Fruit fly (Drosophila melanogaster): ENCODE measurements around the gene CG46439.

Gene CG46439

DNA sequence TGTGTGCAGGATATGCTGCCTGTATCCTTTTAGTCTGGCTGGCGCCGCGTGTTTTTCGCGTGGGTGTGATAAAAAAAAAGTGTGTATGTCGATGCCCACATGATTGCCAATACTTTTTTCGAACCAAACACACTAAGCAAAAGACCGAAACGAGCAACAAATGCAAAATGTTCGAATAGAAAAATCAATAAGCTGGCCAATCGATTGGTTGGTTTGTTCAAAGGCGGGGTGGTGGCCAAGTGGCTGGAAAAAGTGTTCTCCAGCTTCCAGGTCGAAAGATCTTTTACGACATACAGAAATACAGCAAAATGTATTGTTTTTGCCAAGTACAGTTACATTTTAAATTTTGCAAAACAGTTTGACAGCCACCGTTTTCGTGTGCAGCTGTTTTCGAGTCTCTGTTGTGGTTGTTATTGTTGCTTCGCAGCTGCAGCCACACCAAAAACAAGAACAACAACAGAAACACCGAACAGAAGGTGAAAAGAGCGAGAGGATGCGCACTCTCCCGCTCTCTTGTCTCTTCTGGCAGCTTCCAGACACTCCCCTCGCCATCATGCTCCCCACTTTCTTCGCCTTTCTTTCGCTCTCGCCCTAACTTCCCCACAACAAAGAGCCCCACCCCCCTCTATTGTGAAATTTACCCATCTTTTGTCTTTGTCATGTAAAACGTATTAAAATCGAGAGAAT is 27.7 kb upstream of the CG46439 start:
- TF ChIP-seq psq (optimal IDR thresholded peaks at IDR 0.05) (no peak), usp (GFP tag; optimal IDR thresholded peaks at IDR 0.05) (no peak), Dll (optimal IDR thresholded peaks at IDR 0.05) (peak; percentile 90)

DNA sequence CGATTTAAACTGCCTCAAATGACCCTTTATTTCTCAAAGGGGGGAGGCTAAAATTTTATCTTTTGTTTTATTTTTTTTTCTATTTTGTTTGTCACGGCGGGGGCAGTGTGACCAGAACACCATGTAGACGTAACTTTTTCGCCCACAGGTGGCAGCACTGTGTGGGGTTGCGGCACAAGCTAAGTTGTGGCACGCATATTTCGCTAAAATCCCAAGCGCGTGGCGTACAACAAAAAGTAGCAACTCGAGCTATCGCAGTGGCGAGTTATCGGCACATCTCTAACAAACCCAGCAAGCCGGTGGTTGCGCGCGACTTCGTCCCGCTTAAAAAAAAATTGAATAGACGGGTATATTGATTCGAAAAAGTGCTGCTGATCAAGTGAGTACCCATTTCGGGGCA is 27.0 kb upstream of the CG46439 start, which contains the start of the genes Ufd1 and NaPi-III:
Gene Ufd1, minus strand, starts transcription at position 129 of the 400 bp plus-strand sequence.
Gene NaPi-III, plus strand, starts transcription at position 261 of the 400 bp plus-strand sequence.
- TF ChIP-seq EcR (GFP tag; optimal IDR thresholded peaks at IDR 0.05) = no peak
- TF ChIP-seq CG8478 (optimal IDR thresholded peaks at IDR 0.05) = no peak
- TF ChIP-seq usp (GFP tag; optimal IDR thresholded peaks at IDR 0.05) = no peak
- no peak for TF ChIP-seq pan (optimal IDR thresholded peaks at IDR 0.05)
- TF ChIP-seq psq (optimal IDR thresholded peaks at IDR 0.05) = no peak
- TF ChIP-seq Dll (optimal IDR thresholded peaks at IDR 0.05) = no peak

DNA sequence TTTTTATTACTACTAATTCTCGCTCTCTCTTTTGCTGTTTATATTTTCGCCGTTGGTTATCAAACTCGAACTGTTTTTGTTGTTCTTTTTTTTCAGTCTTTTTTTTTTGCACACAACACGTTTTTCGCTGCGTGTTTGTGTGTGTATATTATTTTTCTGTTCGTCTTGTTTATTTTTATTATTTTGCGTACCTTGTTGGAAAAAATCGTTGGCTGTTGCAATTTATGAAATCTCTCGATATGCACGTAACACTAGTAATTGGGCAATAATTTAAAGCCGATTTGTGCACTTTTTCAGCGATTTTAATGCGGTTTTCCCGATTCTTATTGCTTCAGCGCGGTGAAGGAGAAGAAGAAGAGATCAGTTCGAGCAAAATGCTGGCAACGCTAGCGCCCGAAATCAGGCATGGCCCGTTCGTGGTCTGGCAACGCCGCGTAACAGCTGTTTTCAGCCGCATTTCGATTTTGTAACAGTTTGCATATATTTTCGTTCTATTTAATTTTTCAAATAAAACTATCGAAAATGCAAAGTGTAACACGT is 24.4 kb upstream of the CG46439 start, which contains the start of the genes FoxK and mRpL2:
Gene FoxK, minus strand, starts transcription at position 365 of the 540 bp plus-strand sequence.
Gene mRpL2, plus strand, starts transcription at position 429 of the 540 bp plus-strand sequence.
- TF ChIP-seq Dll (optimal IDR thresholded peaks at IDR 0.05) = no peak
- TF ChIP-seq pan (optimal IDR thresholded peaks at IDR 0.05) = no peak
- no peak for TF ChIP-seq psq (optimal IDR thresholded peaks at IDR 0.05)
- no peak for TF ChIP-seq usp (GFP tag; optimal IDR thresholded peaks at IDR 0.05)
- TF ChIP-seq CG8478 (optimal IDR thresholded peaks at IDR 0.05) = no peak
- no peak for TF ChIP-seq EcR (GFP tag; optimal IDR thresholded peaks at IDR 0.05)

DNA sequence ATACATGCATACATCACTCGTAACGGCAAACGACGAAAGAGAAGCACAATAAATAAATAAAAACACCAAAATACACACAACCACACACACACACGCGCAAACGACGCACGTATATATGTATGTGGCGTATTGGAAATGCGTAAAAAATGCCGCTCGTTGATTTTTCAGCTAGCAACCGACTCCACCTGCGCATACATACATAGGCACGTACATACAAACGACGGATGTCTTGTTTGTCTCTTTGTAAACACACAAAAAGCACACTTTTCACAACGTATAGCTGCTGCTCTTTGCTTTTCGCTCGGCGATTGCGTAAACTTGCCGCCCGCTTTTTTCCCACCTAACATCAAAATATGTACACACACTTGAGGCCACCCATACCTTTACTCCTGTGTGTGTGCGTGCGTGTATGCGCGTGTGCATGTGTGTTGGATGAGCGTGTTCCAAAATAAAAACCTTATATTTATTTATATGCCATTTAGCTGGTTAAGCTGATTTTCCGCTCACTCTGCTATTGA is 23.9 kb upstream of the CG46439 start:
- no peak for TF ChIP-seq pan (optimal IDR thresholded peaks at IDR 0.05)
- TF ChIP-seq Dll (optimal IDR thresholded peaks at IDR 0.05) = no peak
- no peak for TF ChIP-seq EcR (GFP tag; optimal IDR thresholded peaks at IDR 0.05)
- no peak for TF ChIP-seq psq (optimal IDR thresholded peaks at IDR 0.05)
- TF ChIP-seq usp (GFP tag; optimal IDR thresholded peaks at IDR 0.05) = no peak
- TF ChIP-seq CG8478 (optimal IDR thresholded peaks at IDR 0.05) = no peak

DNA sequence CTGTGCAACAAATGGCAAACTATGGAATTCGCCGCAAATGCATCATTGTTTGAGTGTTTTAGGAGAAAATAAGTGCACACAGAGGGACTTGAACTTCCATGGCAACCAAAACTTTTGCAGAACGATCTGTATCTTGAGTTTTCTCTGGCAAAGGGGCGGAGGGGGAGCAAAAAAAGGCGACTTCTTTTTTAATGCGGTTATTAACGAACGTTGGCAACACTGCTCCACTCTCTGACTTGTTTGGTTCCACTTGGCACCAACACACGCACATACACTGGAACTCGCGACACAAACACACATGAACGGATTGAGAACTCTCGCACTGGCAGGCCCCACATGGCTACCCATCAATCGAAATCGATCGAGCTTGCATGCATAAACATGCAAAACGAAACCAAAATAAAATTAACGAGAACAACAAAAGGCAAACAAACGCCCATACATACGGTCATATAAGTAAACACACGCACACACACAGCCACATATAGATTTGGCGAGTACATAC is 23.4 kb upstream of the CG46439 start:
- TF ChIP-seq CG8478 (optimal IDR thresholded peaks at IDR 0.05) (no peak), usp (GFP tag; optimal IDR thresholded peaks at IDR 0.05) (no peak), EcR (GFP tag; optimal IDR thresholded peaks at IDR 0.05) (no peak), Dll (optimal IDR thresholded peaks at IDR 0.05) (no peak), pan (optimal IDR thresholded peaks at IDR 0.05) (no peak), psq (optimal IDR thresholded peaks at IDR 0.05) (no peak)

DNA sequence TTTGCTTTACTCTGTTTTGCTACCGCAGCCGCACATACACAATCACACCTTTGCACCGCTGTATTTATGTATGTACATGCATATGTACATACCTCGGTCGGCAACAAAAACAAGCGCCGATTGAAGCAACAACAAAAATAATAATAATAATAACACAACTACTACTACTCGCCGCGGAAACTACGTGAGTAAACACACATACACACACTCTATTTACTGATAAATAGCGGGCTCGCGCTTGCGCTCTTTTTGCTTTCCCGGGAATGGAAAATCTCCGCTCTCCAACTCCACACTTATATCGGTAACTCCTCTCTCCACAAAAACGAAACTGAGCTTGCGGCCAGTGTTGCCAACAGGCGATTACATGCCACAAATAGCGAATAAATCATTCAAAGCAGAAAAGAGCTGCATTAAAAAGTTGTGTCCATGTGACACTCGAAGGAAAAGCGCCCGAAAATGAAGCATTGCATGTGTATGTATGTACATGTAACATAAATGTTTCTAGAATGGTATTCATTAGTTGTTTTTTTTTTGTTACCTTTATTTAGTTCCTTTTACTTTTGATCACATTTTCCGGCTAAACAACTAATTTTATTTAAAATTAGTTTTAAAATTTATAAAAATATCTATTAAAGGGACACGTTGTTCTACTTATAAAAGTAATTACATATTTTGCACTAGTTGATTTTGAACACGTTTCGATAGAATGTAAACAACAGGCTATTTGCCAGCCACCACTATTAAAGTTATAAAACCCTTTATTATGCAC is 22.8 kb upstream of the CG46439 start:
- TF ChIP-seq Dll (optimal IDR thresholded peaks at IDR 0.05) (peak; percentile 22), pan (optimal IDR thresholded peaks at IDR 0.05) (no peak)

DNA sequence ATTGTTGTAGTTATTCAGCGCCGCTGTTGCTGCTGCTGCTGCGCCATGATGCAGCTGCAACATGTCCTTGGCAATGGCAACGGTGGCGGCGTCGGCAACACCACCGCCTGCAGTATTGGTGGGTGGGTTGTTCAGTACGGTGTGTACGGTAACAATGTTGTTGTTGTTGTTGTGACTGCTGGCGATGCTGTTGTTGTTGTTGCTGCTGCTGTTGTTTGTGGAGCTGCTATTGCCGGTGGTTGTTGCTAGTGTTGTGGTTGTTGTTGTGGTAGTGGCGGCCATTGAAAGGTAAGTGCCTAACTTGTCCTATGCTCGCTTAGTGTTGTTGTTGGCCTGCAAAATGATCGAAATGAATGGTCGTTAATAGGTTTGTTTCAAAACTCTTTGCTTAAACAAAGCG is 21.7 kb upstream of the CG46439 start:
- no peak for TF ChIP-seq EcR (GFP tag; optimal IDR thresholded peaks at IDR 0.05)
- no peak for TF ChIP-seq CG8478 (optimal IDR thresholded peaks at IDR 0.05)
- no peak for TF ChIP-seq Dll (optimal IDR thresholded peaks at IDR 0.05)
- TF ChIP-seq pan (optimal IDR thresholded peaks at IDR 0.05) = no peak

DNA sequence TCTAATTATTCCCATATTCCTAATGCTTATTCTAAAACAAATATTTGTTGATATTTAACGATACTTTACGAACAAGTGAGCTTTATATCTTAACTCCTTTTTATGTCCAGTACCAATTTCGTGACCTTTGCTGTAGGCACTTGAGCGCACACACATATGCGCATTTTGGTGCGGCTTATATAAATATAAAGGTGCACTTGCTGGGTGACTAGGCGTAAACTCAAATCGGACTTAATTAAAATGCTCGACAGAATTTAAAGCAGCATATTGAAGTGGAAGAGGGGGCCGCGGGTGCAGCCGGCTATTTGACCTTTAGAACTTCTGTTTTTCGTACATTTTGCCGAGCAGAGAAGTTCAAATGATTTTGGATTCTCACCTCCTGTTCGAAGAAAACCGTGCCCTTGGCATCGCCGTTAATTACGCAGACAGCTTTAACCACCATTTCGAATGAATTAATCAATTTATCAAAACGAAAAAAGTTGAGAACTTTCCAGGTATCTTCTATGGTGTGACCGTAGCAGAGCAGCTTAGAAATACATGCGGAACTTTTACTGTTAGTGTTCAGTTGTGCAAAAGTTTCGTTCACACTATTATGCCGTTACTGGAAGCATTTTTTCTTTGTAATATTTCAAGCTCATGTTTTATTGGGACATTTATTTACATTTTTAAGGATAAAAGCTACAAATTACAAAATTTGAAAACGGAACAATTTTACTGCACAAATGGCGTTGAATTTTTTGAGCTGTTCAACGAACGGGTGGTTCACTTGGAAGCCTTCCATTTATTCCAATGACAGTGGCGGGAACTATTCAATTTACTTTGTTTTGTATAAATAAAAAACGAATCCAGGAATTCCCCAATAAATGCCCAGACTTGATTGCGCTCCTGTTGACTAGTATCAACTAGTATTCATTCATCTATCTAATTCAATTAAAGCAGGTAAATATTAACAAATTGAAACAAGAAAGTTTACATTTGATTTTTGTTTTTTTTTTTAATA is 17.5 kb upstream of the CG46439 start, which contains the start of gene Sod1:
Gene Sod1, minus strand, starts transcription at position 543 of the 1,000 bp plus-strand sequence.
- TF ChIP-seq Dll (optimal IDR thresholded peaks at IDR 0.05) = no peak

DNA sequence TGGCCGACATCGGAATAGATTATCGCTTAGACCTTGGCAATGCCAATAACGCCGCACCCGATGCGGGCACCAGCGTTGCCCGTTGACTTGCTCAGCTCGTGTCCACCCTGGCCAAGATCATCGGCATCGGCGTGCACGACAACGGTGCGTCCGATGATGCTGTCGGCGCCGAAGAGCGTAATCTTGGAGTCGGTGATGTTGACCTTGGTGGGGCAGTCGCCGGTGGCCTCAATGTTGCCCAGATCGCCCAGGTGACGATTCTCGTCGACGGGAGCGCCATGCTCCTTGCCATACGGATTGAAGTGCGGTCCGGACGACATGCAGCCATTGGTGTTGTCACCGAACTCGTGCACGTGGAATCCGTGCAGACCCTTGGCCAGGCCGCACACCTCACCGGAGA is 16.4 kb upstream of the CG46439 start:
- TF ChIP-seq pan (optimal IDR thresholded peaks at IDR 0.05) (no peak), psq (optimal IDR thresholded peaks at IDR 0.05) (no peak), Dll (optimal IDR thresholded peaks at IDR 0.05) (no peak), CG8478 (optimal IDR thresholded peaks at IDR 0.05) (no peak)

DNA sequence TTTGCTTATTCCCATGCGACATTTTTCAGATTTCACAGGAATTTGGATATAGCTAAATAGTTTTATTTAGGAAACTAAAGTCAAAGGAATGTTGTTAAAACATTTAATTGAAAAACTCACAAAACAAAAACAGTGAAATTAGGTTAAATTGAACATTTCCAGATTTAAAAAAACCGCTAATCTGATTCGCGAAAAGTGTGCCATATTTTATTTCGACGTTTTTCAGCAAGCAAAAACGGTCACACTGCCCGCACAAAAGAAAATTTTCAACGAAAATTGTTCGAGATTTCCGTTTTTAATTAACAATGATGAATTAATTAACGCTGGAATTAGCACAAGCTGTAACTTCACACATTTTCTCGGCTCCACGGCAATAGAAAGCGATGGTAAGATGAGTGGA is 13.4 kb upstream of the CG46439 start, which contains the start of the genes CG34012 and emei:
Gene CG34012, minus strand, starts transcription at position 52 of the 400 bp plus-strand sequence.
Gene emei, plus strand, starts transcription at position 237 of the 400 bp plus-strand sequence.
- TF ChIP-seq EcR (GFP tag; optimal IDR thresholded peaks at IDR 0.05) (no peak), CG8478 (optimal IDR thresholded peaks at IDR 0.05) (no peak), pan (optimal IDR thresholded peaks at IDR 0.05) (no peak), psq (optimal IDR thresholded peaks at IDR 0.05) (no peak), usp (GFP tag; optimal IDR thresholded peaks at IDR 0.05) (no peak), Dll (optimal IDR thresholded peaks at IDR 0.05) (no peak)

DNA sequence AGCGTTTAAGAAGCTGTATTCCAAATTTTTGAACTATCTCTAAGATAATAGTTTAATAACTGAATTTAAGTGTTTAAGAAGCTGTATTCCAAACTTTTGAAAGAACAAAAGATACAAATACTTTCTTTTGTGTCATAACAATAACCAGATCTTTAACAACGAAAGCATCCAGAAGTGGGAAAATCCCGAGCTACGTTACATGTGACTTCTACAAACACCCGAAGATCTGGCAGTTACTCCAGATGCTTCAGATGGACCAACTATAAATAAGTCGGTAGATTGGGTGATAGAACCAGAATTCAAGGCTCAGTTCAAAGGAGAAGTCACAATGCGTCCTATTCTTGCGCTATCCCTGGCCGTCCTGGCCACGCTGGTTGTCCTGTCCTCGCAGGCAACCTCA is 11.9 kb upstream of the CG46439 start, which contains the start of gene CG12522:
Gene CG12522, plus strand, starts transcription at position 301 of the 400 bp plus-strand sequence.
- no peak for TF ChIP-seq EcR (GFP tag; optimal IDR thresholded peaks at IDR 0.05)
- TF ChIP-seq usp (GFP tag; optimal IDR thresholded peaks at IDR 0.05) = no peak
- TF ChIP-seq Dll (optimal IDR thresholded peaks at IDR 0.05) = no peak
- TF ChIP-seq psq (optimal IDR thresholded peaks at IDR 0.05) = no peak
- TF ChIP-seq CG8478 (optimal IDR thresholded peaks at IDR 0.05) = no peak

All from whole organism.